Worm (Caenorhabditis elegans) whole organism, L2 larva: ENCODE data around the gene xpd-1.

Source experiments
- aly-2 ChIP-seq: fragments of 150-350 bp; optimal IDR thresholded peaks from 2 replicates; lab custom pipeline; 2014; ENCODE audit warnings: missing biosample characterization, missing genetic modification characterization
- elt-3 ChIP-seq: sonication (generic microtip); optimal IDR thresholded peaks from 2 replicates; lab custom pipeline; 2017; ENCODE audit warnings: missing biosample characterization, missing genetic modification characterization

ce11 chrIII:230129-230528 is 34.8 kb upstream of the xpd-1 start, which contains the start of gene hpo-38:
- no peak for TF ChIP-seq elt-3 (tag; lab: Kevin White, UChicago)
- no peak for TF ChIP-seq aly-2 (tag; lab: Kevin White, UChicago)
